Worm (Caenorhabditis elegans): ENCODE data around the gene lbp-4.

DNA sequence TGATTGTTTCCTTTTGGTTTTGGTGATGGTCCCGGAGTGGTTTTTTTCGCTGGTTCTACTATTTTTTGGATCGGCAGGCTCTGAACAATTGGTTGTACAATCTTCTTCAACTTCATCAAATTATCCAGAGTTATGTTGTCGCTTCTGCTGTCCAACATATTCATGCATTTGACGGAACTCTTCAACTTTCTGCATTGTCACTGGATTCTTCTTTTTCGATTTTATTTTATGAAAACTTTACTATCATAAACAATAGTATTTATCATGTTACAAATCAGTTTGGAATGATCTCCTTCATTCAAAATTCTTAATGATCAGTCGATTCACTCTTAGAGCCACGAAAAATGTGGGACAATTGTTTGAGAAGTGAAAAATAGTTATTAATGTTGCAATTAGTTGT, 31.7 kb downstream of the lbp-4 start:
- TF ChIP-seq flt-1 (GFP tag; IDR thresholded peaks at IDR 0.05) = no peak
- TF ChIP-seq tab-1 (GFP tag; IDR thresholded peaks at IDR 0.05) = no peak
- TF ChIP-seq cog-1 (tag; optimal IDR thresholded peaks at IDR 0.05) = no peak
- no peak for TF ChIP-seq T22C8.4 (GFP tag; IDR thresholded peaks at IDR 0.05)
- no peak for TF ChIP-seq ztf-29 (GFP tag; IDR thresholded peaks at IDR 0.05)
